Fruit fly (Drosophila melanogaster) whole organism: Measurements from ENCODE around the gene noc.

Experiments used
- CG8478 ChIP-seq: fragments of >200 bp; optimal IDR thresholded peaks from 2 replicates; lab custom pipeline; 2018; ENCODE audit warnings: inconsistent platforms
- Dll ChIP-seq: fragments of >200 bp; optimal IDR thresholded peaks from 2 replicates; lab custom pipeline; 2017
- EcR ChIP-seq, 2 experiments: fragments of >200 bp; optimal IDR thresholded peaks; 2 replicates each; lab custom pipeline; 2017; ENCODE audit warnings: missing biosample characterization in 2 of 2, missing genetic modification characterization in 2 of 2, missing genetic modification reagents in 2 of 2
- pan ChIP-seq: fragments of >200 bp; optimal IDR thresholded peaks from 2 replicates; lab custom pipeline; 2017
- psq ChIP-seq: fragments of >200 bp; optimal IDR thresholded peaks from 2 replicates; lab custom pipeline; 2017
- usp ChIP-seq: fragments of >200 bp; optimal IDR thresholded peaks from 2 replicates; lab custom pipeline; 2017; ENCODE audit warnings: missing biosample characterization, missing genetic modification characterization, mixed read lengths

- TF ChIP-seq psq (lab: Kevin White, UChicago): no peak
- no peak for TF ChIP-seq pan (lab: Kevin White, UChicago)
- no peak for TF ChIP-seq CG8478 (lab: Kevin White, UChicago)
- no peak for TF ChIP-seq EcR (GFP tag; optimal IDR thresholded peaks at IDR 0.05; lab: Kevin White, UChicago)
- TF ChIP-seq Dll (lab: Kevin White, UChicago): no peak
- no peak for TF ChIP-seq usp
Measured at dm6 chr2L:14502578-14503426, 12.1 kb downstream of the noc start.
